Worm (Caenorhabditis elegans): Measurements from ENCODE around the gene Y19D2B.2.
"Not testable (repeated sequence)": the region's sequence is repeated elsewhere in the genome, so short reads cannot be mapped to it uniquely, and the experiment has no call there.

Gene Y19D2B.2

DNA sequence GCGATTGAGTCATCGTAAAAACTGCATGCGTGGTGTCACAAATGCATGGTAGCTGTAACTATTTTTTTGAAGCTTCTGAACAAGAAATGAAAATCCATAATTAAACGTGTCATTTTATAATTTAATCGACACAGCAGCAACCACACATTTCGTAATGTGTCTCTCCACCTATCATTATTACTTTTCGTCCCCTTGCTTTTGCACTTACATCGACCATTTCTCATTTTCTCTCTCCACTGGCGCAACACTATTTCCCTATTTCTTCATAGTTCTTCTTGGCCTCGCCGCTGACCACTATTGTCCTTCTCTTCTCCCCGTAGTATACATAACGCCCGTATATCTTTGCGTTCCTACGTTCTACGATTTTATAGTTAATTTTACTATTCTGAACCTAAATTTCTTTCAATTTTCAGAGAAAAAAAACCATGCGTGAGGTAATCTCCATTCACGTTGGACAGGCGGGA, 5.7 kb upstream of the Y19D2B.2 start, which contains the start of gene tba-4:
tba-4 (plus strand) TSS at position 414 of the 464 bp plus-strand sequence.
- TF ChIP-seq nhr-42 (GFP tag; IDR thresholded peaks at IDR 0.05) = no peak
- peak; percentile 79 for TF ChIP-seq pqm-1 (tag; optimal IDR thresholded peaks at IDR 0.05)
- TF ChIP-seq nhr-6 (tag; optimal IDR thresholded peaks at IDR 0.05) = peak; percentile 3
- no peak for TF ChIP-seq daf-16 (GFP tag; optimal IDR thresholded peaks at IDR 0.05)
- TF ChIP-seq daf-16 (tag; optimal IDR thresholded peaks at IDR 0.05) = peak; percentile 55
- no peak for TF ChIP-seq daf-19 (GFP tag; conservative IDR thresholded peaks at IDR 0.05)
- TF ChIP-seq nhr-28 (tag; optimal IDR thresholded peaks at IDR 0.05) = peak; percentile 86
- peak; percentile 30 for TF ChIP-seq hlh-11 (tag; optimal IDR thresholded peaks at IDR 0.05)
- TF ChIP-seq mep-1 (tag; optimal IDR thresholded peaks at IDR 0.05) = no peak

DNA sequence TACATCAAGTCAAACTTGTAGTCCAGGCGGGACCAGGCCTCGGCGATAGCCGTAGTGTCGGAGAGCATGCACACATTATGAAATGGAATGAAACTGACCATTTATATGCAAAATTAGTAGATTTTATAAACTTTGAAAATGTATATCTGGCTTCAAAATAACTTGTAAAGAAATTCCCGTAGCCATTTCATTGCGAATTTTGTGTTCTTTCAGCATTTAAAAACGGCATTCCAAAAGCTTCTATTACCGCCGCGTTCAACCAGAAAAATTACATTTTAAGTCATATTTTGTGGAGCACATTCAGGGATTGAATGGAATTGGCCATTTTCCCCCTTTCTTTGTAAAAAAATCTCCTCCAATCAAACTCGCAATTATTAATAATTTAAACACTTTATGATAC, 1.2 kb upstream of the Y19D2B.2 start, which contains the start of gene Y19D2B.1:
Y19D2B.1 (minus strand) TSS at position 101 of the 400 bp plus-strand sequence.
- not testable (repeated sequence) for TF ChIP-seq spr-3 (GFP tag; optimal IDR thresholded peaks at IDR 0.05); set-16 (GFP tag; IDR thresholded peaks at IDR 0.05); dmd-9 (GFP tag; IDR thresholded peaks at IDR 0.05)

DNA sequence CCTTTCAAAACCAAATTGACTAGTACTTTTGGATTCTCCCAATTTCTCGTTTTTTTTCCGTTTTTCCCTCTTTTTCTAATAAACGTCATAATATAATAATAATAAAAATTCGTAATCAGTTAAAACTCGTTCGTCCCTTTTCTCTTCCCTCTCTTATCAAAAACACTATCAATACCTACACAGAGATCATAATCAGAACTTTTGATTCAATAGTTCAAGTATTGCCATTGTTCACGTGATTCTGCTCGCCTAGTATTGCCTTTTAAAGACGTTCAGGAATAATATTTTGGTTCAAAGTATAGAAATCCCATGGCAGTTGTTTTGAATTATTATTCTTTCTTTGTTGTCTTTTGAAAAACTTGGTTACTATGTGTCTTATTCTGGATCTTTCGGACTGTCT, 621 bp downstream of the Y19D2B.2 start:
- TF ChIP-seq dmd-9 (GFP tag; IDR thresholded peaks at IDR 0.05) (no peak), attf-4 (tag; optimal IDR thresholded peaks at IDR 0.05) (no peak), R02D3.7 (tag; optimal IDR thresholded peaks at IDR 0.05) (no peak), mes-2 (tag; optimal IDR thresholded peaks at IDR 0.05; ENCODE audit: poor library complexity, severe bottlenecking) (no peak), hif-1 (tag; optimal IDR thresholded peaks at IDR 0.05) (peak in 1 of 2 experiments; percentile 56), lin-15B (tag; optimal IDR thresholded peaks at IDR 0.05) (no peak), ama-1 (optimal IDR thresholded peaks at IDR 0.05) (no peak), hlh-30 (tag; optimal IDR thresholded peaks at IDR 0.05; ENCODE audit: insufficient read depth) (peak; percentile 78), saeg-2 (GFP tag; IDR thresholded peaks at IDR 0.05) (peak; percentile 21; the same call in 1 of the 2 replicates), nhr-102 (tag; optimal IDR thresholded peaks at IDR 0.05) (peak; percentile 37), tra-1 (GFP tag; IDR thresholded peaks at IDR 0.05) (peak; percentile 33; the same call in 1 of the 2 replicates), nhr-28 (tag; optimal IDR thresholded peaks at IDR 0.05) (peak; percentile 97), mdl-1 (tag; optimal IDR thresholded peaks at IDR 0.05) (peak in 1 of 2 experiments; percentile 82), daf-16 (GFP tag; optimal IDR thresholded peaks at IDR 0.05) (no peak), daf-16 (tag; optimal IDR thresholded peaks at IDR 0.05) (peak; percentile 98), jun-1 (tag; optimal IDR thresholded peaks at IDR 0.05) (no peak), hlh-11 (tag; optimal IDR thresholded peaks at IDR 0.05) (peak; percentile 80), lin-38 (GFP tag; IDR thresholded peaks at IDR 0.05) (no peak), Y75B8A.6 (GFP tag; IDR thresholded peaks at IDR 0.05) (no peak), lsy-2 (tag; optimal IDR thresholded peaks at IDR 0.05) (peak in 1 of 2 experiments; percentile 32), nhr-42 (GFP tag; IDR thresholded peaks at IDR 0.05) (no peak), nhr-25 (tag; optimal IDR thresholded peaks at IDR 0.05; ENCODE audit: borderline replicate concordance, insufficient read depth) (no peak), dmd-6 (GFP tag; IDR thresholded peaks at IDR 0.05) (peak; percentile 89), lin-1 (GFP tag; IDR thresholded peaks at IDR 0.05) (peak; percentile 13; the same call in 1 of the 2 replicates), unc-39 (tag; optimal IDR thresholded peaks at IDR 0.05) (no peak), nhr-48 (tag; optimal IDR thresholded peaks at IDR 0.05) (peak; percentile 57), zip-2 (tag; optimal IDR thresholded peaks at IDR 0.05) (no peak), ceh-32 (tag; optimal IDR thresholded peaks at IDR 0.05; ENCODE audit: poor library complexity) (no peak), nhr-10 (tag; optimal IDR thresholded peaks at IDR 0.05) (peak; percentile 28), pqm-1 (tag; optimal IDR thresholded peaks at IDR 0.05) (peak; percentile 93), lin-13 (GFP tag; optimal IDR thresholded peaks at IDR 0.05) (no peak), aha-1 (tag) (peak; percentile 83), mep-1 (tag; optimal IDR thresholded peaks at IDR 0.05) (peak; percentile 63), nhr-237 (tag; optimal IDR thresholded peaks at IDR 0.05) (no peak), unc-62 (GFP tag; optimal IDR thresholded peaks at IDR 0.05 in 1 of 2) (no peak), unc-62 (tag; optimal IDR thresholded peaks at IDR 0.05) (no peak), fos-1 (tag; optimal IDR thresholded peaks at IDR 0.05) (no peak), php-3 (GFP tag; IDR thresholded peaks at IDR 0.05) (peak; percentile 91), ceh-20 (GFP tag; IDR thresholded peaks at IDR 0.05) (no peak), Y5F2A.4 (GFP tag; optimal IDR thresholded peaks at IDR 0.05) (no peak), snpc-4 (tag; optimal IDR thresholded peaks at IDR 0.05) (no peak), ceh-28 (tag; optimal IDR thresholded peaks at IDR 0.05) (no peak)

All from whole organism, L4 larva.